Worm (Caenorhabditis elegans): ENCODE data around the gene drr-2.

- TF ChIP-seq him-1 (tag; optimal IDR thresholded peaks at IDR 0.05), result no peak
- no peak for TF ChIP-seq W03F9.2 (tag; optimal IDR thresholded peaks at IDR 0.05)
- TF ChIP-seq dao-5 (tag; optimal IDR thresholded peaks at IDR 0.05), result no peak
Measured at ce11 chrIII:13659028-13659427, 15.7 kb upstream of the drr-2 start.

All from whole organism, L4/young adult.